Fruit fly (Drosophila melanogaster) whole organism, embryonic: ENCODE measurements around the gene armi.

Source experiments
- ATbp ChIP-seq: fragments of 200-800 bp; sonication (Bioruptor generic); optimal IDR thresholded peaks from 2 replicates; lab custom pipeline; 2017; ENCODE audit warnings: missing biosample characterization, mild to moderate bottlenecking, missing genetic modification characterization, missing genetic modification reagents
- CG11398 ChIP-seq: fragments of 200-800 bp; sonication (Bioruptor generic); optimal IDR thresholded peaks from 2 replicates; lab custom pipeline; 2016; ENCODE audit warnings: missing biosample characterization, missing genetic modification characterization
- CG11456 ChIP-seq: fragments of 200-800 bp; sonication (Bioruptor generic); IDR thresholded peaks from 3 replicates; pipeline ENCODE4 v1.3.6; 2022; ENCODE audit warnings: missing biosample characterization, missing genetic modification characterization
- CG1233 ChIP-seq: fragments of 200-800 bp; sonication (Bioruptor generic); optimal IDR thresholded peaks from 4 replicates; lab custom pipeline; 2018; ENCODE audit warnings: missing biosample characterization, mild to moderate bottlenecking, missing genetic modification characterization
- CG12659 ChIP-seq: fragments of 200-800 bp; sonication (Bioruptor generic); optimal IDR thresholded peaks from 3 replicates; lab custom pipeline; 2017; ENCODE audit warnings: mild to moderate bottlenecking, missing biosample characterization, missing genetic modification reagents, missing genetic modification characterization
- CG12744 ChIP-seq: fragments of 200-800 bp; sonication (Bioruptor generic); optimal IDR thresholded peaks from 2 replicates; lab custom pipeline; 2016; ENCODE audit warnings: missing biosample characterization, missing genetic modification characterization
- CG13123 ChIP-seq: fragments of 200-800 bp; sonication (Bioruptor generic); optimal IDR thresholded peaks from 2 replicates; lab custom pipeline; 2016; ENCODE audit warnings: missing biosample characterization, missing genetic modification characterization
- CG13296 ChIP-seq: fragments of 200-800 bp; sonication (Bioruptor generic); optimal IDR thresholded peaks from 3 replicates; lab custom pipeline; 2018; ENCODE audit warnings: missing biosample characterization, mild to moderate bottlenecking, missing genetic modification characterization
- CG13424 ChIP-seq: fragments of 200-800 bp; sonication (Bioruptor generic); optimal IDR thresholded peaks from 2 replicates; lab custom pipeline; 2019; ENCODE audit warnings: missing biosample characterization, mild to moderate bottlenecking, missing genetic modification characterization, moderate library complexity
- CG14965 ChIP-seq: fragments of 200-800 bp; sonication (Bioruptor generic); optimal IDR thresholded peaks from 2 replicates; lab custom pipeline; 2016; ENCODE audit warnings: missing biosample characterization, missing genetic modification characterization, borderline replicate concordance
- CG1529 ChIP-seq: fragments of 200-800 bp; sonication (Bioruptor generic); optimal IDR thresholded peaks from 3 replicates; lab custom pipeline; 2018; ENCODE audit warnings: missing biosample characterization, missing genetic modification characterization
- CG15479 ChIP-seq: fragments of 200-800 bp; sonication (Bioruptor generic); optimal IDR thresholded peaks from 3 replicates; lab custom pipeline; 2019; ENCODE audit warnings: missing biosample characterization, mild to moderate bottlenecking, missing genetic modification characterization, moderate library complexity
- CG1602 ChIP-seq: fragments of 200-800 bp; sonication (Bioruptor generic); optimal IDR thresholded peaks from 3 replicates; lab custom pipeline; 2016; ENCODE audit warnings: missing biosample characterization, missing genetic modification characterization
- CG17359 ChIP-seq: fragments of 200-800 bp; sonication (Bioruptor generic); optimal IDR thresholded peaks from 3 replicates; lab custom pipeline; 2018; ENCODE audit warnings: missing biosample characterization, mild to moderate bottlenecking, missing genetic modification characterization, moderate library complexity
- CG18599 ChIP-seq: fragments of 200-800 bp; sonication (Bioruptor generic); optimal IDR thresholded peaks from 3 replicates; lab custom pipeline; 2017; ENCODE audit warnings: missing biosample characterization, missing genetic modification characterization, mild to moderate bottlenecking, moderate library complexity, missing genetic modification reagents
- CG18619 ChIP-seq: fragments of 200-800 bp; sonication (Bioruptor generic); optimal IDR thresholded peaks from 3 replicates; lab custom pipeline; 2017; ENCODE audit warnings: missing biosample characterization, mild to moderate bottlenecking, missing genetic modification characterization
- CG2120 ChIP-seq: fragments of 200-800 bp; sonication (Bioruptor generic); optimal IDR thresholded peaks from 3 replicates; lab custom pipeline; 2016; ENCODE audit warnings: missing biosample characterization, missing genetic modification characterization
- CG2199 ChIP-seq: fragments of 200-800 bp; sonication (Bioruptor generic); IDR thresholded peaks from 3 replicates; pipeline ENCODE4 v1.3.6; 2022; ENCODE audit warnings: missing biosample characterization, missing genetic modification characterization
- CG4328 ChIP-seq: fragments of 200-800 bp; sonication (Bioruptor generic); optimal IDR thresholded peaks from 3 replicates; lab custom pipeline; 2017; ENCODE audit warnings: missing biosample characterization, missing genetic modification reagents, missing genetic modification characterization
- CG5953 ChIP-seq: fragments of 200-800 bp; sonication (Bioruptor generic); IDR thresholded peaks from 2 replicates; pipeline ENCODE4 v1.3.6; 2022; ENCODE audit warnings: missing biosample characterization, missing genetic modification characterization
- CG6175 ChIP-seq: fragments of 200-800 bp; sonication (Bioruptor generic); IDR thresholded peaks from 3 replicates; pipeline ENCODE4 v1.3.6; 2022; ENCODE audit warnings: missing biosample characterization, missing genetic modification characterization
- CG6254 ChIP-seq: fragments of 200-800 bp; sonication (Bioruptor generic); optimal IDR thresholded peaks from 3 replicates; lab custom pipeline; 2017; ENCODE audit warnings: mild to moderate bottlenecking, missing biosample characterization, missing genetic modification reagents, missing genetic modification characterization
- CG6813 ChIP-seq: fragments of 200-800 bp; sonication (Bioruptor generic); optimal IDR thresholded peaks from 2 replicates; lab custom pipeline; 2017; ENCODE audit warnings: missing biosample characterization, missing genetic modification characterization, mild to moderate bottlenecking, moderate library complexity, missing genetic modification reagents
- CG8089 ChIP-seq: fragments of 200-800 bp; sonication (Bioruptor generic); optimal IDR thresholded peaks from 3 replicates; lab custom pipeline; 2016; ENCODE audit warnings: missing biosample characterization, missing genetic modification characterization
- CG8765 ChIP-seq: fragments of 200-800 bp; sonication (Bioruptor generic); IDR thresholded peaks from 2 replicates; pipeline ENCODE4 v1.3.6; 2022; ENCODE audit warnings: missing biosample characterization, missing genetic modification characterization
- CG9609 ChIP-seq: fragments of 200-800 bp; sonication (Bioruptor generic); optimal IDR thresholded peaks from 3 replicates; lab custom pipeline; 2016; ENCODE audit warnings: missing biosample characterization, missing genetic modification characterization
- CTCF ChIP-seq: fragments of 200-800 bp; sonication (Bioruptor generic); optimal IDR thresholded peaks from 2 replicates; lab custom pipeline; 2017; ENCODE audit warnings: missing biosample characterization, mild to moderate bottlenecking, missing genetic modification characterization, moderate library complexity
- CrebB ChIP-seq: fragments of 200-800 bp; sonication (Bioruptor generic); optimal IDR thresholded peaks from 3 replicates; lab custom pipeline; 2018; ENCODE audit warnings: missing biosample characterization, mild to moderate bottlenecking, missing genetic modification characterization
- D19A ChIP-seq: fragments of 200-800 bp; optimal IDR thresholded peaks from 3 replicates; lab custom pipeline; 2019; ENCODE audit warnings: missing biosample characterization, mild to moderate bottlenecking, missing genetic modification characterization, moderate library complexity
- D19B ChIP-seq: fragments of 200-800 bp; sonication (Bioruptor generic); optimal IDR thresholded peaks from 2 replicates; lab custom pipeline; 2017; ENCODE audit warnings: missing biosample characterization, mild to moderate bottlenecking, missing genetic modification characterization
- MBD-R2 ChIP-seq: fragments of 200-800 bp; sonication (Bioruptor generic); IDR thresholded peaks from 2 replicates; pipeline ENCODE4 v1.3.6; 2022; ENCODE audit warnings: missing biosample characterization, missing genetic modification characterization
- Poxn ChIP-seq: fragments of 200-800 bp; sonication (Bioruptor generic); IDR thresholded peaks from 2 replicates; pipeline ENCODE4 v1.3.6; 2022; ENCODE audit warnings: missing biosample characterization, missing genetic modification characterization
- Ptx1 ChIP-seq: fragments of 200-800 bp; sonication (Bioruptor generic); IDR thresholded peaks from 2 replicates; pipeline ENCODE4 v1.3.6; 2022; ENCODE audit warnings: missing biosample characterization, missing genetic modification characterization
- Ssrp ChIP-seq: fragments of 200-800 bp; sonication (Bioruptor generic); optimal IDR thresholded peaks from 2 replicates; lab custom pipeline; 2018; ENCODE audit warnings: missing biosample characterization, mild to moderate bottlenecking, missing genetic modification characterization, moderate library complexity
- ap ChIP-seq: fragments of 200-800 bp; sonication (Bioruptor generic); IDR thresholded peaks from 2 replicates; pipeline ENCODE4 v1.3.6; 2022; ENCODE audit warnings: missing biosample characterization, missing genetic modification characterization
- bsh ChIP-seq, 2 experiments: fragments of 200-800 bp; sonication (Bioruptor generic); optimal IDR thresholded peaks; 2 replicates each; lab custom pipeline; 2017 to 2018; ENCODE audit warnings: mild to moderate bottlenecking in 2 of 2, missing biosample characterization in 2 of 2, missing genetic modification characterization in 2 of 2, moderate library complexity in 1 of 2
- chif ChIP-seq, 2 experiments: fragments of 200-800 bp; sonication (Bioruptor generic); optimal IDR thresholded peaks; 3 replicates each; lab custom pipeline; 2016; ENCODE audit warnings: missing biosample characterization in 2 of 2, missing genetic modification characterization in 2 of 2
- esg ChIP-seq: fragments of 200-800 bp; sonication (Bioruptor generic); conservative IDR thresholded peaks from 2 replicates; pipeline ENCODE4 v1.3.6; 2022; ENCODE audit warnings: missing biosample characterization, missing genetic modification characterization
- fd3F ChIP-seq: fragments of 200-800 bp; sonication (Bioruptor generic); optimal IDR thresholded peaks from 2 replicates; lab custom pipeline; 2018; ENCODE audit warnings: missing biosample characterization, mild to moderate bottlenecking, missing genetic modification characterization, moderate library complexity
- ftz-f1 ChIP-seq: fragments of 200-800 bp; sonication (Bioruptor generic); optimal IDR thresholded peaks from 2 replicates; lab custom pipeline; 2016; ENCODE audit warnings: missing biosample characterization, missing genetic modification characterization
- luna ChIP-seq: fragments of 200-800 bp; sonication (Bioruptor generic); optimal IDR thresholded peaks from 2 replicates; lab custom pipeline; 2016; ENCODE audit warnings: missing biosample characterization, missing genetic modification characterization
- mirr ChIP-seq: fragments of 200-800 bp; sonication (Bioruptor generic); optimal IDR thresholded peaks from 3 replicates; lab custom pipeline; 2018; ENCODE audit warnings: missing biosample characterization, mild to moderate bottlenecking, missing genetic modification characterization
- nmo ChIP-seq: fragments of 200-800 bp; sonication (Bioruptor generic); optimal IDR thresholded peaks from 2 replicates; lab custom pipeline; 2018; ENCODE audit warnings: missing biosample characterization, mild to moderate bottlenecking, missing genetic modification characterization, moderate library complexity
- pita ChIP-seq: fragments of 200-800 bp; sonication (Bioruptor generic); optimal IDR thresholded peaks from 2 replicates; lab custom pipeline; 2017; ENCODE audit warnings: missing biosample characterization, mild to moderate bottlenecking, missing genetic modification characterization
- ranshi ChIP-seq: fragments of 200-800 bp; sonication (Bioruptor generic); IDR thresholded peaks from 2 replicates; pipeline ENCODE4 v1.3.6; 2022; ENCODE audit warnings: missing biosample characterization, missing genetic modification characterization
- row ChIP-seq: fragments of 200-800 bp; sonication (Bioruptor generic); IDR thresholded peaks from 3 replicates; pipeline ENCODE4 v1.3.6; 2022; ENCODE audit warnings: missing biosample characterization, missing genetic modification characterization
- shn ChIP-seq: fragments of 200-800 bp; sonication (Bioruptor generic); optimal IDR thresholded peaks from 3 replicates; lab custom pipeline; 2016; ENCODE audit warnings: missing biosample characterization, missing genetic modification characterization
- sima ChIP-seq: fragments of 200-800 bp; sonication (Bioruptor generic); optimal IDR thresholded peaks from 2 replicates; lab custom pipeline; 2016; ENCODE audit warnings: missing biosample characterization, missing genetic modification characterization
- so ChIP-seq: fragments of 200-800 bp; sonication (Bioruptor generic); IDR thresholded peaks from 3 replicates; pipeline ENCODE4 v1.3.6; 2022; ENCODE audit warnings: missing biosample characterization, missing genetic modification characterization
- sqz ChIP-seq: fragments of 200-800 bp; sonication (Bioruptor generic); optimal IDR thresholded peaks from 3 replicates; lab custom pipeline; 2018; ENCODE audit warnings: missing biosample characterization, mild to moderate bottlenecking, missing genetic modification characterization
- unpg ChIP-seq: fragments of 200-800 bp; sonication (Bioruptor generic); optimal IDR thresholded peaks from 3 replicates; lab custom pipeline; 2018; ENCODE audit warnings: missing biosample characterization, mild to moderate bottlenecking, missing genetic modification characterization, moderate library complexity
- vvl ChIP-seq: fragments of 200-800 bp; sonication (Bioruptor generic); IDR thresholded peaks from 2 replicates; pipeline ENCODE4 v1.3.6; 2022; ENCODE audit warnings: missing biosample characterization, missing genetic modification characterization

Gene armi

DNA sequence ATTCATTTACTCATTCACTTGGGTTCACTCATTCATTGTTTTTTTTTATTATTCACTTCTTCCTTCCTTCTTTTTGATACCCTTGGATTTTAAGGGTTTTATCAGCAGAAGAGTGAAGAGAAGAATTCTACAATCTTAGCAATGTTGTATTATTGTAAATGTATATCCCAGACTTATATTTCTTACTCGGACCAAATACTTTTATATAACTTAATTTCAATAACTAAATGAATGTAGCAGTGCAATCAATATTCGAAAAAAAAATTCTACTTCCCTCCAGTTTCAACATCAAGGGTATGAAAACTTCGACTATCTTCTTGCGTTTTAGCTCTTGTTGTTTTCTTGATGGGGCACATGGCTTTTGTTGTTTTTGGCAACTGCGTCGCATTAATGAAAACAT, 10.7 kb upstream of the armi start (continued):
- TF ChIP-seq ATbp (GFP tag; lab: Kevin White, UChicago) (peak; percentile 19), CG5953 (GFP tag; lab: Robert Waterston, UW) (no peak), ap (GFP tag; lab: Robert Waterston, UW) (no peak), Ssrp (tag; lab: Kevin White, UChicago) (peak; percentile 34), CG14965 (no peak), CG13424 (peak; percentile 58), CG17359 (tag; lab: Kevin White, UChicago) (no peak), pita (GFP tag; lab: Kevin White, UChicago) (no peak), fd3F (peak; percentile 44), CG8765 (GFP tag; lab: Robert Waterston, UW) (no peak), unpg (GFP tag; lab: Kevin White, UChicago) (peak; percentile 32), CG11398 (GFP tag; lab: Kevin White, UChicago) (no peak), so (GFP tag; lab: Robert Waterston, UW) (no peak), CG15479 (GFP tag; lab: Kevin White, UChicago) (no peak), CG13123 (GFP tag; lab: Kevin White, UChicago) (no peak), sima (GFP tag; lab: Kevin White, UChicago) (no peak), CG6175 (GFP tag; lab: Robert Waterston, UW) (no peak), bsh (GFP tag; optimal IDR thresholded peaks at IDR 0.05; lab: Kevin White, UChicago) (peak in 1 of 2 experiments; percentile 54), CG1602 (peak; percentile 13), CG6813 (GFP tag; lab: Kevin White, UChicago) (no peak), CG2199 (GFP tag; lab: Robert Waterston, UW) (no peak), sqz (GFP tag; lab: Kevin White, UChicago) (peak; percentile 37), CG11456 (no peak), CG4328 (GFP tag; lab: Kevin White, UChicago) (no peak), D19A (tag; lab: Kevin White, UChicago) (peak; percentile 58), chif (GFP tag; optimal IDR thresholded peaks at IDR 0.05; lab: Kevin White, UChicago) (peak; percentile 6 to 14), D19B (GFP tag; lab: Kevin White, UChicago) (peak; percentile 92), ranshi (GFP tag; lab: Robert Waterston, UW) (no peak), MBD-R2 (GFP tag; lab: Robert Waterston, UW) (no peak), Poxn (GFP tag; lab: Robert Waterston, UW) (no peak), esg (GFP tag; lab: Robert Waterston, UW) (peak; percentile 9; the same call in 1 of the 2 replicates), CG1233 (GFP tag; lab: Kevin White, UChicago) (no peak), mirr (no peak), CG18599 (GFP tag; lab: Kevin White, UChicago) (peak; percentile 26), CG18619 (GFP tag; lab: Kevin White, UChicago) (peak; percentile 25), nmo (GFP tag; lab: Kevin White, UChicago) (peak; percentile 42), CG1529 (GFP tag; lab: Kevin White, UChicago) (no peak), CG12744 (peak; percentile 20), CG13296 (GFP tag; lab: Kevin White, UChicago) (no peak), shn (GFP tag; lab: Kevin White, UChicago) (no peak), CG8089 (GFP tag; lab: Kevin White, UChicago) (no peak), row (peak; percentile 71), CG6254 (GFP tag; lab: Kevin White, UChicago) (no peak), luna (GFP tag; lab: Kevin White, UChicago) (no peak), vvl (GFP tag; lab: Robert Waterston, UW) (0 out of 2 replicates have a peak, but pooled peaks have one; percentile 11), Ptx1 (GFP tag; lab: Robert Waterston, UW) (0 out of 2 replicates have a peak, but pooled peaks have one; percentile 20), ftz-f1 (GFP tag; lab: Kevin White, UChicago) (no peak), CTCF (no peak), CG9609 (peak; percentile 4), CG12659 (GFP tag; lab: Kevin White, UChicago) (peak; percentile 10), CG2120 (GFP tag; lab: Kevin White, UChicago) (peak; percentile 76), CrebB (no peak)
